Worm (Caenorhabditis elegans): ENCODE results near the gene Y47D3A.21.

Y47D3A.21 gene

ce11 chrIII:11227025-11227424, 51.7 kb downstream of the Y47D3A.21 start, which contains the start of gene tbx-37:
Gene tbx-37, minus strand, starts transcription at chrIII:11227125.
- TF ChIP-seq zip-8 (tag; optimal IDR thresholded peaks at IDR 0.05), result no peak
- TF ChIP-seq pha-4 (tag; optimal IDR thresholded peaks at IDR 0.05), result no peak
- no peak for TF ChIP-seq unc-39 (tag; optimal IDR thresholded peaks at IDR 0.05)
- no peak for TF ChIP-seq ztf-11 (tag; optimal IDR thresholded peaks at IDR 0.05)
- no peak for TF ChIP-seq lin-13 (tag; optimal IDR thresholded peaks at IDR 0.05)
- no peak for TF ChIP-seq nhr-2 (tag; optimal IDR thresholded peaks at IDR 0.05)
- no peak for TF ChIP-seq elt-3 (tag; optimal IDR thresholded peaks at IDR 0.05)
- no peak for TF ChIP-seq lin-32 (GFP tag; optimal IDR thresholded peaks at IDR 0.05)
- no peak for TF ChIP-seq M03D4.4 (tag; optimal IDR thresholded peaks at IDR 0.05)
- TF ChIP-seq lsy-2 (tag; optimal IDR thresholded peaks at IDR 0.05), result no peak
- no peak for TF ChIP-seq snpc-4 (tag; optimal IDR thresholded peaks at IDR 0.05)
- no peak for TF ChIP-seq hlh-1 (tag; optimal IDR thresholded peaks at IDR 0.05)
- no peak for TF ChIP-seq mab-5 (tag; optimal IDR thresholded peaks at IDR 0.05)
- no peak for TF ChIP-seq elt-1 (tag; optimal IDR thresholded peaks at IDR 0.05; ENCODE audit: borderline replicate concordance, insufficient read depth)
- no peak for TF ChIP-seq ceh-43 (GFP tag; optimal IDR thresholded peaks at IDR 0.05)
- TF ChIP-seq flh-1 (GFP tag; optimal IDR thresholded peaks at IDR 0.05), result no peak
